Worm (Caenorhabditis elegans) whole organism, L4 larva: ENCODE data around the gene scl-17.

Experiments
- ZK546.5 ChIP-seq, 2 experiments: sonication (generic microtip); optimal IDR thresholded peaks; 2 replicates each; lab custom pipeline; 2017; ENCODE audit warnings: missing biosample characterization in 2 of 2, missing genetic modification characterization in 2 of 2
- ama-1 ChIP-seq: fragments of 150-350 bp; optimal IDR thresholded peaks from 2 replicates; lab custom pipeline; 2014; ENCODE audit warnings: inconsistent platforms, mixed read lengths
- ceh-62 ChIP-seq: sonication (generic microtip); optimal IDR thresholded peaks from 2 replicates; lab custom pipeline; 2017; ENCODE audit warnings: missing biosample characterization, missing genetic modification characterization
- hif-1 ChIP-seq, 2 experiments: sonication (generic microtip); optimal IDR thresholded peaks; 2 replicates each; lab custom pipeline; 2016 to 2017; ENCODE audit warnings: missing compliant biosample characterization in 2 of 2, missing genetic modification characterization in 2 of 2, missing genetic modification reagents in 2 of 2, missing genotype in 2 of 2, mild to moderate bottlenecking in 1 of 2
- lin-13 ChIP-seq: fragments of 150-350 bp; optimal IDR thresholded peaks from 2 replicates; lab custom pipeline; 2014; ENCODE audit warnings: missing biosample characterization, missing genetic modification reagents, missing genetic modification characterization
- lir-3 ChIP-seq: sonication (generic microtip); optimal IDR thresholded peaks from 2 replicates; lab custom pipeline; 2016; ENCODE audit warnings: mild to moderate bottlenecking, missing genetic modification characterization, missing compliant biosample characterization
- mdl-1 ChIP-seq, 2 experiments: fragments of 150-350 bp in 1 of 2; sonication (generic microtip) in 1 of 2; optimal IDR thresholded peaks; 2 replicates each; lab custom pipeline; 2014 to 2017; ENCODE audit warnings: missing biosample characterization in 2 of 2, missing genetic modification characterization in 2 of 2
- nhr-111 ChIP-seq: fragments of 200-800 bp; sonication (Bioruptor generic); optimal IDR thresholded peaks from 2 replicates; lab custom pipeline; 2018; ENCODE audit warnings: mild to moderate bottlenecking, missing genetic modification characterization, missing compliant biosample characterization
- nhr-237 ChIP-seq: sonication (generic microtip); optimal IDR thresholded peaks from 2 replicates; lab custom pipeline; 2017; ENCODE audit warnings: missing biosample characterization, missing genetic modification characterization
- nhr-76 ChIP-seq: fragments of 150-350 bp; optimal IDR thresholded peaks from 2 replicates; lab custom pipeline; 2014; ENCODE audit warnings: missing biosample characterization, missing genetic modification characterization
- nhr-77 ChIP-seq: fragments of 150-350 bp; optimal IDR thresholded peaks from 2 replicates; lab custom pipeline; 2014; ENCODE audit warnings: missing biosample characterization, missing genetic modification characterization
- unc-62 ChIP-seq, 3 experiments: fragments of 150-350 bp in 1 of 3; sonication (generic microtip); optimal IDR thresholded peaks in 2 of 3; peaks in 1 of 3; 1 replicate in 1 of 3; 2 replicates in 2 of 3; lab custom pipeline; 2014 to 2017; ENCODE audit warnings: missing biosample characterization in 3 of 3, missing genetic modification characterization in 3 of 3, missing genetic modification reagents in 3 of 3, missing genotype in 1 of 3
- zfp-3 ChIP-seq: fragments of 200-800 bp; sonication (Bioruptor generic); conservative IDR thresholded peaks from 2 replicates; pipeline ENCODE4 v1.3.6; 2022; ENCODE audit warnings: missing genetic modification reagents, missing genetic modification characterization, missing compliant biosample characterization
- ztf-11 ChIP-seq: fragments of 150-350 bp; optimal IDR thresholded peaks from 2 replicates; lab custom pipeline; 2014; ENCODE audit warnings: missing biosample characterization, missing genetic modification characterization

DNA sequence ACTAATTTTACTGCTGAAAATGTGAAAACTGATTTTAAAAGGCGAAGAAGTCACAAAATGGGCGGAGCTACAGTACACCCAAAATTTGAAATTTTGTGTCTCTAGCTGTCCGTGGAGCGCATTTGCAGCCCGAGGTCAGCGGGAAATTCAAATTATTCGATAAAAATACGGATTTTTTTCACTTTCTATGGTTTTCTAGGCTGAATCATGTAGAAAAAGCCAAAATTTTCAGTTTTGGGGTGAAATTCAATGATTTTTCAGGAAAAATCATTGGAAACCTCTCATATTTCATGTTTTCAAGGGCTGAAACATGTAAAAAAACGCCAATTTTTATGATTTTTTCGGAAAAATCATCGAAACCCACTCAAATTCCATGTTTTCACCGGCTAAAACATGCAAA, 45.8 kb downstream of the scl-17 start:
- TF ChIP-seq hif-1 (tag; optimal IDR thresholded peaks at IDR 0.05; lab: Kevin White, UChicago) = no peak
- no peak for TF ChIP-seq nhr-237
- no peak for TF ChIP-seq nhr-77
- TF ChIP-seq nhr-111 (GFP tag; lab: Kevin White, UChicago) = no peak
- no peak for TF ChIP-seq ZK546.5 (tag; optimal IDR thresholded peaks at IDR 0.05; lab: Kevin White, UChicago)
- TF ChIP-seq ztf-11 (tag; lab: Kevin White, UChicago) = no peak
- TF ChIP-seq ama-1 (lab: Kevin White, UChicago) = no peak
- TF ChIP-seq mdl-1 (tag; optimal IDR thresholded peaks at IDR 0.05; lab: Kevin White, UChicago) = no peak
- no peak for TF ChIP-seq unc-62 (GFP tag; optimal IDR thresholded peaks at IDR 0.05 in 1 of 2; lab: Kevin White, UChicago)
- no peak for TF ChIP-seq unc-62 (tag; optimal IDR thresholded peaks at IDR 0.05; lab: Kevin White, UChicago)
- TF ChIP-seq nhr-76 (tag; lab: Kevin White, UChicago) = no peak
- TF ChIP-seq ceh-62 = no peak
- TF ChIP-seq lin-13 (GFP tag; lab: Kevin White, UChicago) = no peak
- TF ChIP-seq zfp-3 = no peak
- TF ChIP-seq lir-3 (tag; lab: Kevin White, UChicago) = no peak
